Worm (Caenorhabditis elegans) whole organism, young adult: Measurements from ENCODE around the gene srt-30.

ENCODE experiments used
- ama-1 ChIP-seq, 3 experiments: fragments of 150-350 bp in 1 of 3; sonication (generic microtip) in 2 of 3; optimal IDR thresholded peaks; 2 replicates each; lab custom pipeline; 2014 to 2018; ENCODE audit warnings: missing biosample characterization in 2 of 3, missing genetic modification characterization in 2 of 3, missing genetic modification reagents in 2 of 3
- ceh-40 ChIP-seq: fragments of 200-800 bp; sonication (Bioruptor generic); IDR thresholded peaks from 2 replicates; pipeline ENCODE4 v1.3.6; 2022; ENCODE audit warnings: missing genetic modification characterization, missing compliant biosample characterization
- dpl-1 ChIP-seq: fragments of 150-350 bp; optimal IDR thresholded peaks from 2 replicates; lab custom pipeline; 2014; ENCODE audit warnings: missing biosample characterization, missing genetic modification reagents, missing genetic modification characterization

ce11 chrV:3831616-3832015 is 31.3 kb upstream of the srt-30 start, which contains the start of gene H10D18.5:
- TF ChIP-seq ceh-40 (GFP tag; lab: Robert Waterston, UW), result no peak
- no peak for TF ChIP-seq dpl-1 (GFP tag; lab: Kevin White, UChicago)
- TF ChIP-seq ama-1 (optimal IDR thresholded peaks at IDR 0.05; lab: Kevin White, UChicago), result no peak
- TF ChIP-seq ama-1 (GFP tag; optimal IDR thresholded peaks at IDR 0.05; lab: Kevin White, UChicago), result no peak
